Fruit fly (Drosophila melanogaster): ENCODE measurements around the gene Eip74EF.
A peak's percentile ranks its signal among the peaks of the same experiment; 100 is the strongest.

Gene Eip74EF

dm6 chr3L:17613972-17614384, 5.1 kb downstream of the Eip74EF start (continued):
- TF ChIP-seq onecut (GFP tag; IDR thresholded peaks at IDR 0.05) (no peak), Rfx (GFP tag; IDR thresholded peaks at IDR 0.05) (peak; percentile 10; the same call in 1 of the 2 replicates), HmgD (GFP tag; optimal IDR thresholded peaks at IDR 0.05) (no peak), jigr1 (GFP tag; IDR thresholded peaks at IDR 0.05) (no peak), scrt (GFP tag; optimal IDR thresholded peaks at IDR 0.05) (peak; percentile 94), CG9437 (GFP tag; optimal IDR thresholded peaks at IDR 0.05) (no peak), ap (GFP tag; IDR thresholded peaks at IDR 0.05) (no peak), sd (tag; optimal IDR thresholded peaks at IDR 0.05) (peak; percentile 59), esg (GFP tag; conservative IDR thresholded peaks at IDR 0.05) (no peak), Sox102F (GFP tag; optimal IDR thresholded peaks at IDR 0.05) (no peak), CG3065 (GFP tag; optimal IDR thresholded peaks at IDR 0.05) (no peak), CG15011 (GFP tag; optimal IDR thresholded peaks at IDR 0.05) (no peak), sug (tag; optimal IDR thresholded peaks at IDR 0.05) (peak; percentile 62), CG10654 (GFP tag; optimal IDR thresholded peaks at IDR 0.05) (no peak), Fer1 (GFP tag; optimal IDR thresholded peaks at IDR 0.05) (no peak), CG34376 (GFP tag; optimal IDR thresholded peaks at IDR 0.05) (peak; percentile 64), CG8478 (optimal IDR thresholded peaks at IDR 0.05) (peak; percentile 52), luna (GFP tag; optimal IDR thresholded peaks at IDR 0.05) (no peak), CG18262 (tag; optimal IDR thresholded peaks at IDR 0.05) (no peak), D19A (tag; optimal IDR thresholded peaks at IDR 0.05) (no peak), CG6654 (GFP tag; optimal IDR thresholded peaks at IDR 0.05) (no peak), CG11247 (GFP tag; IDR thresholded peaks at IDR 0.05) (no peak), bab2 (GFP tag; optimal IDR thresholded peaks at IDR 0.05) (no peak), CG18011 (GFP tag; optimal IDR thresholded peaks at IDR 0.05) (no peak), ERR (GFP tag; optimal IDR thresholded peaks at IDR 0.05) (peak; percentile 17), Hmx (GFP tag; optimal IDR thresholded peaks at IDR 0.05) (no peak), hb (GFP tag; IDR thresholded peaks at IDR 0.05; ENCODE audit: partially characterized antibody) (no peak), row (GFP tag; IDR thresholded peaks at IDR 0.05) (no peak), pan (optimal IDR thresholded peaks at IDR 0.05) (no peak), pan (GFP tag; optimal IDR thresholded peaks at IDR 0.05 in 1 of 2, IDR thresholded peaks at IDR 0.05 in 1 of 2) (no peak), Abd-B (GFP tag; optimal IDR thresholded peaks at IDR 0.05) (no peak), rib (GFP tag; IDR thresholded peaks at IDR 0.05) (peak; percentile 71), gsb (GFP tag; IDR thresholded peaks at IDR 0.05) (no peak), BEAF-32 (GFP tag; optimal IDR thresholded peaks at IDR 0.05) (peak; percentile 26), danr (GFP tag; IDR thresholded peaks at IDR 0.05) (no peak), Spps (tag; optimal IDR thresholded peaks at IDR 0.05) (no peak), Dip3 (GFP tag; optimal IDR thresholded peaks at IDR 0.05) (no peak), Xbp1 (GFP tag; optimal IDR thresholded peaks at IDR 0.05) (no peak), CG4730 (GFP tag; IDR thresholded peaks at IDR 0.05) (no peak), Dref (GFP tag; IDR thresholded peaks at IDR 0.05) (no peak), vfl (GFP tag; optimal IDR thresholded peaks at IDR 0.05) (no peak), CG14710 (tag; optimal IDR thresholded peaks at IDR 0.05) (no peak), Drgx (GFP tag; IDR thresholded peaks at IDR 0.05) (no peak), CG6175 (GFP tag; IDR thresholded peaks at IDR 0.05) (no peak), tll (GFP tag; optimal IDR thresholded peaks at IDR 0.05) (no peak), CG1832 (GFP tag; optimal IDR thresholded peaks at IDR 0.05) (no peak), corto (GFP tag; optimal IDR thresholded peaks at IDR 0.05) (peak; percentile 3), Max (GFP tag; optimal IDR thresholded peaks at IDR 0.05) (no peak), CG16815 (GFP tag; optimal IDR thresholded peaks at IDR 0.05) (no peak), Nf-YA (GFP tag; IDR thresholded peaks at IDR 0.05) (no peak), PHDP (tag; optimal IDR thresholded peaks at IDR 0.05) (no peak), Aef1 (GFP tag; IDR thresholded peaks at IDR 0.05) (no peak), CG2120 (GFP tag; optimal IDR thresholded peaks at IDR 0.05) (no peak)
